Fruit fly (Drosophila melanogaster) whole organism, embryonic: ENCODE measurements around the gene stumps.
A peak's percentile ranks its signal among the peaks of the same experiment; 100 is the strongest.

Experiments used
- ATbp ChIP-seq: fragments of 200-800 bp; sonication (Bioruptor generic); optimal IDR thresholded peaks from 2 replicates; lab custom pipeline; 2017; ENCODE audit warnings: missing biosample characterization, mild to moderate bottlenecking, missing genetic modification characterization, missing genetic modification reagents
- Blimp-1 ChIP-seq: fragments of 200-800 bp; sonication (Bioruptor generic); optimal IDR thresholded peaks from 3 replicates; lab custom pipeline; 2018; ENCODE audit warnings: missing biosample characterization, missing genetic modification characterization, mild to moderate bottlenecking, moderate library complexity, missing genetic modification reagents
- CG10565 ChIP-seq: fragments of 200-800 bp; sonication (Bioruptor generic); optimal IDR thresholded peaks from 3 replicates; lab custom pipeline; 2016; ENCODE audit warnings: missing biosample characterization, mild to moderate bottlenecking, missing genetic modification characterization
- CG11504 ChIP-seq: fragments of 200-800 bp; sonication (Bioruptor generic); optimal IDR thresholded peaks from 3 replicates; lab custom pipeline; 2019; ENCODE audit warnings: missing biosample characterization, mild to moderate bottlenecking, missing genetic modification characterization, moderate library complexity
- CG13287 ChIP-seq: fragments of 200-800 bp; sonication (Bioruptor generic); IDR thresholded peaks from 2 replicates; pipeline ENCODE4 v1.3.6; 2022; ENCODE audit warnings: missing biosample characterization, missing genetic modification characterization; ENCODE audit not compliant: partially characterized antibody
- CG17385 ChIP-seq: fragments of 200-800 bp; sonication (Bioruptor generic); optimal IDR thresholded peaks from 3 replicates; lab custom pipeline; 2018; ENCODE audit warnings: missing biosample characterization, mild to moderate bottlenecking, missing genetic modification characterization
- CG2120 ChIP-seq: fragments of 200-800 bp; sonication (Bioruptor generic); optimal IDR thresholded peaks from 3 replicates; lab custom pipeline; 2016; ENCODE audit warnings: missing biosample characterization, missing genetic modification characterization
- CG2712 ChIP-seq: fragments of 200-800 bp; optimal IDR thresholded peaks from 3 replicates; lab custom pipeline; 2019; ENCODE audit warnings: missing biosample characterization, mild to moderate bottlenecking, missing genetic modification characterization, moderate library complexity
- CG32772 ChIP-seq: fragments of 200-800 bp; sonication (Bioruptor generic); IDR thresholded peaks from 2 replicates; pipeline ENCODE4 v1.3.6; 2022; ENCODE audit warnings: missing biosample characterization, missing genetic modification characterization
- CG5180 ChIP-seq: fragments of 200-800 bp; sonication (Bioruptor generic); optimal IDR thresholded peaks from 3 replicates; lab custom pipeline; 2017; ENCODE audit warnings: missing biosample characterization, missing genetic modification characterization, mild to moderate bottlenecking, moderate library complexity, missing genetic modification reagents
- CG7839 ChIP-seq: fragments of 200-800 bp; sonication (Bioruptor generic); optimal IDR thresholded peaks from 3 replicates; lab custom pipeline; 2018; ENCODE audit warnings: missing biosample characterization, mild to moderate bottlenecking, missing genetic modification characterization, moderate library complexity
- CG8388 ChIP-seq: fragments of 200-800 bp; sonication (Bioruptor generic); optimal IDR thresholded peaks from 2 replicates; lab custom pipeline; 2019; ENCODE audit warnings: missing biosample characterization, mild to moderate bottlenecking, missing genetic modification characterization, moderate library complexity
- CG9609 ChIP-seq: fragments of 200-800 bp; sonication (Bioruptor generic); optimal IDR thresholded peaks from 3 replicates; lab custom pipeline; 2016; ENCODE audit warnings: missing biosample characterization, missing genetic modification characterization
- CoRest ChIP-seq: fragments of 200-800 bp; sonication (Bioruptor generic); optimal IDR thresholded peaks from 3 replicates; lab custom pipeline; 2018; ENCODE audit warnings: missing biosample characterization, mild to moderate bottlenecking, missing genetic modification characterization, moderate library complexity
- Eip74EF ChIP-seq, 2 experiments: fragments of 200-800 bp in 1 of 2; fragments of >200 bp in 1 of 2; sonication (Bioruptor generic) in 1 of 2; optimal IDR thresholded peaks; 2 replicates each; lab custom pipeline; 2017 to 2019; ENCODE audit warnings: missing biosample characterization in 2 of 2, missing genetic modification characterization in 2 of 2, mild to moderate bottlenecking in 1 of 2, moderate library complexity in 1 of 2
- Fer2 ChIP-seq: fragments of 200-800 bp; sonication (Bioruptor generic); optimal IDR thresholded peaks from 2 replicates; lab custom pipeline; 2018; ENCODE audit warnings: missing biosample characterization, mild to moderate bottlenecking, missing genetic modification characterization, moderate library complexity
- HLHmδ ChIP-seq: fragments of 200-800 bp; sonication (Bioruptor generic); optimal IDR thresholded peaks from 2 replicates; lab custom pipeline; 2018; ENCODE audit warnings: missing biosample characterization, mild to moderate bottlenecking, missing genetic modification characterization, moderate library complexity
- Meics ChIP-seq: fragments of 200-800 bp; sonication (Bioruptor generic); optimal IDR thresholded peaks from 2 replicates; lab custom pipeline; 2017; ENCODE audit warnings: missing biosample characterization, mild to moderate bottlenecking, missing genetic modification characterization
- Oli ChIP-seq: fragments of 200-800 bp; sonication (Bioruptor generic); optimal IDR thresholded peaks from 2 replicates; lab custom pipeline; 2018; ENCODE audit warnings: missing biosample characterization, mild to moderate bottlenecking, missing genetic modification characterization, moderate library complexity
- Rfx ChIP-seq: fragments of 200-800 bp; sonication (Bioruptor generic); IDR thresholded peaks from 2 replicates; pipeline ENCODE4 v1.3.6; 2022; ENCODE audit warnings: missing biosample characterization, missing genetic modification characterization
- Spps ChIP-seq: fragments of 200-800 bp; sonication (Bioruptor generic); optimal IDR thresholded peaks from 2 replicates; lab custom pipeline; 2018; ENCODE audit warnings: missing biosample characterization, mild to moderate bottlenecking, missing genetic modification characterization
- bcd ChIP-seq: fragments of 200-800 bp; sonication (Bioruptor generic); optimal IDR thresholded peaks from 2 replicates; lab custom pipeline; 2017; ENCODE audit warnings: missing biosample characterization, mild to moderate bottlenecking, missing genetic modification characterization
- bowl ChIP-seq: fragments of 200-800 bp; sonication (Bioruptor generic); IDR thresholded peaks from 2 replicates; pipeline ENCODE4 v1.3.6; 2022; ENCODE audit warnings: missing biosample characterization, missing genetic modification characterization
- cg ChIP-seq: fragments of 200-800 bp; sonication (Bioruptor generic); optimal IDR thresholded peaks from 3 replicates; lab custom pipeline; 2019; ENCODE audit warnings: missing biosample characterization, mild to moderate bottlenecking, missing genetic modification characterization, moderate library complexity
- chm ChIP-seq: fragments of 200-800 bp; sonication (Bioruptor generic); IDR thresholded peaks from 2 replicates; pipeline ENCODE4 v1.3.6; 2022; ENCODE audit warnings: missing biosample characterization, missing genetic modification characterization
- crp ChIP-seq, 2 experiments: fragments of 200-800 bp; sonication (Bioruptor generic); optimal IDR thresholded peaks; 2 replicates in 1 of 2; 3 replicates in 1 of 2; lab custom pipeline; 2017; ENCODE audit warnings: missing biosample characterization in 2 of 2, missing genetic modification characterization in 2 of 2, mild to moderate bottlenecking in 1 of 2, moderate library complexity in 1 of 2
- dysf ChIP-seq: fragments of 200-800 bp; sonication (Bioruptor generic); IDR thresholded peaks from 3 replicates; pipeline ENCODE4 v1.3.6; 2022; ENCODE audit warnings: missing biosample characterization, missing genetic modification characterization
- fd96Cb ChIP-seq: fragments of 200-800 bp; sonication (Bioruptor generic); optimal IDR thresholded peaks from 2 replicates; lab custom pipeline; 2018; ENCODE audit warnings: missing biosample characterization, mild to moderate bottlenecking, missing genetic modification characterization, moderate library complexity
- fu2 ChIP-seq: fragments of 200-800 bp; sonication (Bioruptor generic); optimal IDR thresholded peaks from 2 replicates; lab custom pipeline; 2016; ENCODE audit warnings: missing biosample characterization, missing genetic modification characterization
- gem ChIP-seq: fragments of 200-800 bp; sonication (Bioruptor generic); optimal IDR thresholded peaks from 2 replicates; lab custom pipeline; 2019; ENCODE audit warnings: missing biosample characterization, mild to moderate bottlenecking, missing genetic modification characterization, moderate library complexity
- gfzf ChIP-seq: fragments of 200-800 bp; sonication (Bioruptor generic); optimal IDR thresholded peaks from 2 replicates; lab custom pipeline; 2016; ENCODE audit warnings: missing biosample characterization, mild to moderate bottlenecking, missing genetic modification characterization, moderate library complexity
- grau ChIP-seq: fragments of 200-800 bp; optimal IDR thresholded peaks from 3 replicates; lab custom pipeline; 2019; ENCODE audit warnings: missing biosample characterization, mild to moderate bottlenecking, missing genetic modification characterization, moderate library complexity
- grn ChIP-seq: fragments of 200-800 bp; sonication (Bioruptor generic); optimal IDR thresholded peaks from 3 replicates; lab custom pipeline; 2017; ENCODE audit warnings: missing biosample characterization, missing genetic modification characterization
- hbn ChIP-seq: fragments of 200-800 bp; sonication (Bioruptor generic); IDR thresholded peaks from 2 replicates; pipeline ENCODE4 v1.3.6; 2022; ENCODE audit warnings: missing biosample characterization, missing genetic modification characterization; ENCODE audit not compliant: partially characterized antibody
- jigr1 ChIP-seq: fragments of 200-800 bp; sonication (Bioruptor generic); IDR thresholded peaks from 3 replicates; pipeline ENCODE4 v1.3.6; 2022; ENCODE audit warnings: missing biosample characterization, missing genetic modification characterization
- ken ChIP-seq: fragments of 200-800 bp; sonication (Bioruptor generic); IDR thresholded peaks from 3 replicates; pipeline ENCODE4 v1.3.6; 2022; ENCODE audit warnings: missing biosample characterization, missing genetic modification characterization
- phol ChIP-seq: fragments of 200-800 bp; sonication (Bioruptor generic); optimal IDR thresholded peaks from 3 replicates; lab custom pipeline; 2018; ENCODE audit warnings: missing biosample characterization, mild to moderate bottlenecking, missing genetic modification characterization, moderate library complexity
- psq ChIP-seq: fragments of 200-800 bp; sonication (Bioruptor generic); optimal IDR thresholded peaks from 2 replicates; lab custom pipeline; 2017; ENCODE audit warnings: missing biosample characterization, missing genetic modification characterization
- schlank ChIP-seq: fragments of 200-800 bp; sonication (Bioruptor generic); optimal IDR thresholded peaks from 2 replicates; lab custom pipeline; 2018; ENCODE audit warnings: missing biosample characterization, mild to moderate bottlenecking, missing genetic modification characterization
- sens ChIP-seq: fragments of 200-800 bp; sonication (Bioruptor generic); peaks from one replicate; lab custom pipeline; 2016; ENCODE audit warnings: missing biosample characterization, missing genetic modification characterization
- sqz ChIP-seq: fragments of 200-800 bp; sonication (Bioruptor generic); optimal IDR thresholded peaks from 3 replicates; lab custom pipeline; 2018; ENCODE audit warnings: missing biosample characterization, mild to moderate bottlenecking, missing genetic modification characterization
- sr ChIP-seq: fragments of 200-800 bp; sonication (Bioruptor generic); IDR thresholded peaks from 3 replicates; pipeline ENCODE4 v1.3.6; 2022; ENCODE audit warnings: missing biosample characterization, missing genetic modification characterization
- sug ChIP-seq: fragments of 200-800 bp; optimal IDR thresholded peaks from 2 replicates; lab custom pipeline; 2019; ENCODE audit warnings: missing biosample characterization, mild to moderate bottlenecking, missing genetic modification characterization, moderate library complexity
- tll ChIP-seq, 2 experiments: fragments of 200-800 bp in 1 of 2; fragments of >200 bp in 1 of 2; sonication (Bioruptor generic) in 1 of 2; optimal IDR thresholded peaks; 2 replicates each; lab custom pipeline; 2017 to 2019; ENCODE audit warnings: missing biosample characterization in 2 of 2, missing genetic modification characterization in 2 of 2, mild to moderate bottlenecking in 1 of 2, moderate library complexity in 1 of 2
- unpg ChIP-seq: fragments of 200-800 bp; sonication (Bioruptor generic); optimal IDR thresholded peaks from 3 replicates; lab custom pipeline; 2018; ENCODE audit warnings: missing biosample characterization, mild to moderate bottlenecking, missing genetic modification characterization, moderate library complexity

stumps gene

DNA sequence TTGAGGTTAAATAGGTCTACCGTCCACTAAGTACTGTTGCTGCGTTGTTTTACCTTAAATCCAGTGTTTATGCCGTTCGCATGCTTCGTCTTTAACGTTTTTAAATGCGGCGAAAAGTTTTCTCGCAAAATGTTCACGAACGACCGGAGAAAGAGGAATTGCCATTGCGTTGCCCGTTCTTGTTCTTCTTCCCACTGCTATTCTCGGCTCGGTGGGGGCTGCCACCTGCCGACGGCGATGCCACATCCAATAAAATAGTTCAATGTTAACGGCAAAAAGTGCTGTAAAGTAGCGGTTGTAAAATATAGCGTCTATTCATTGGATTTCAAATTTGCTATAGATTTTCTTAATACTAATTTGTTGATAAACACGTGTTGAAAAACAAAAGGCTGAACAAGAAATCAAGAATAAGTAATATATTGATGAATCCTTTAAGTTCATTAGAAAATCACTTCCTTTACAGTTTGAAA, 1.3 kb upstream of the stumps start, which contains the start of gene CG7987 (continued):
- TF ChIP-seq sens (GFP tag; lab: Kevin White, UChicago) (peak; percentile 86), sr (GFP tag; lab: Robert Waterston, UW) (no peak), Rfx (GFP tag; lab: Robert Waterston, UW) (peak; percentile 64), sug (tag; lab: Kevin White, UChicago) (peak; percentile 64), psq (GFP tag; lab: Kevin White, UChicago) (peak; percentile 97), tll (GFP tag; optimal IDR thresholded peaks at IDR 0.05; lab: Kevin White, UChicago) (no peak), Fer2 (tag; lab: Kevin White, UChicago) (no peak), CG17385 (GFP tag; lab: Kevin White, UChicago) (peak; percentile 94), Spps (tag; lab: Kevin White, UChicago) (no peak), hbn (GFP tag; lab: Robert Waterston, UW) (no peak)

DNA sequence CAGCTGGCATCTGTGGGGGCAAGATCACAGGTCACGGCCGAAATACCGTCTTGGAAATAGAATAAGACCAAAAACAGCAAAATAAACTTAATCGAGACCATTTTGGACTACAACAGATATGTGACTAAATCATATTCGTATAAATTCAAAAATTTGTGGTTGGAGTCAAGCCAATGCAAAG, 616 bp upstream of the stumps start, which contains the start of gene CG44094:
TSS of gene CG44094 (minus strand) at position 101 of the 181 bp plus-strand sequence.
- no peak for TF ChIP-seq schlank (tag; lab: Kevin White, UChicago)
- TF ChIP-seq ken (GFP tag; lab: Robert Waterston, UW) = no peak
- no peak for TF ChIP-seq CG5180 (GFP tag; lab: Kevin White, UChicago)
- no peak for TF ChIP-seq CG13287 (GFP tag; lab: Robert Waterston, UW)
- no peak for TF ChIP-seq CG9609
- no peak for TF ChIP-seq bcd (GFP tag; lab: Kevin White, UChicago)
- TF ChIP-seq gfzf = no peak
- no peak for TF ChIP-seq Blimp-1 (GFP tag; lab: Kevin White, UChicago)
- no peak for TF ChIP-seq fd96Cb
- TF ChIP-seq fu2 (GFP tag; lab: Kevin White, UChicago) = no peak
- TF ChIP-seq CG10565 (GFP tag; lab: Kevin White, UChicago) = no peak
- no peak for TF ChIP-seq crp (GFP tag; optimal IDR thresholded peaks at IDR 0.05; lab: Kevin White, UChicago)
- TF ChIP-seq sqz (GFP tag; lab: Kevin White, UChicago) = no peak
- TF ChIP-seq, all 482 proteins: peak for 0

DNA sequence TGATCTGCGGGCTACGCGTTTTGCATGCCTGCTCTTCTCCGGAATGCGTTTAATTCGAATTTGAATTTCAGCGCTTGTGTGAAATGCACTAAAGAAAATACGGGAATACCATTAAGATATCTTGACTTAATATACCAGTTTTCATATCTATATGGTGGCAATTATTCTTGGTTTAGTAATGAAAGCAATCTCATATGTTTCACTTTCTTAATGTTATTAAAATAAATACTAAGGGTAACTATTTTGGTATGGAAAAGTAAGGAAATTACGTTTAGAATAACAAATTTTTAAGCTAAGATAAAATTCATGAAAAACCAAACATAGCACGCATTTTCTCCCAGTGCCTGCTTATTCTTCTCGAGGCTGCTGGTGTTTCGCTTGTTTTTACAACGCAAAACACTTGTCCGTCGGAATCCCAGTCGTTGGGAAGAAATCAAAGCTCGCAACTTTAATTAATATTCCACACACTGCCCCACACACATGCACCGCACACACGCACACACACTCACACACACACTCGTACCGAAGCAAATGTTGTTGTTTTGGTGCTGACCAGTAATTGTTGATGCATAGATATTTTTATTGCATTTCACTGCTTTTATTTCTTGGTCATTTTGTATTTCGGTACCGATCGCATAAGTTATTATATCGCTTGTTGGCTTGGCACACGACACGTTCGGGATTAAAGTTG, 931 bp downstream of the stumps start:
- TF ChIP-seq dysf (GFP tag; lab: Robert Waterston, UW) (0 out of 3 replicates have a peak, but pooled peaks have one; percentile 31), CG8388 (GFP tag; lab: Kevin White, UChicago) (peak; percentile 10), gem (tag; lab: Kevin White, UChicago) (peak; percentile 63), chm (GFP tag; lab: Robert Waterston, UW) (no peak), Meics (peak; percentile 5), CoRest (tag; lab: Kevin White, UChicago) (peak; percentile 41), grn (no peak), CG32772 (GFP tag; lab: Robert Waterston, UW) (0 out of 2 replicates have a peak, but pooled peaks have one; percentile 27), CG11504 (tag; lab: Kevin White, UChicago) (peak; percentile 45), jigr1 (GFP tag; lab: Robert Waterston, UW) (0 out of 3 replicates have a peak, but pooled peaks have one; percentile 42), CG2120 (GFP tag; lab: Kevin White, UChicago) (peak; percentile 5), fd96Cb (peak; percentile 30), HLHmδ (GFP tag; lab: Kevin White, UChicago) (no peak), sens (GFP tag; lab: Kevin White, UChicago) (peak; percentile 61), phol (tag; lab: Kevin White, UChicago) (peak; percentile 51), ATbp (GFP tag; lab: Kevin White, UChicago) (peak; percentile 22), bowl (no peak), CG7839 (peak; percentile 30), Oli (tag; lab: Kevin White, UChicago) (peak; percentile 51), unpg (GFP tag; lab: Kevin White, UChicago) (peak; percentile 39), Eip74EF (GFP tag; optimal IDR thresholded peaks at IDR 0.05; lab: Kevin White, UChicago) (peak in 1 of 2 experiments; percentile 18), CG2712 (peak; percentile 41), cg (peak; percentile 38), grau (peak; percentile 44)
